Worm (Caenorhabditis elegans) whole organism, L4 larva: Measurements from ENCODE around the gene C34D10.5.

Source experiments
- D1046.2 ChIP-seq: fragments of 200-800 bp; sonication (Bioruptor generic); IDR thresholded peaks from 2 replicates; pipeline ENCODE4 v1.3.6; 2022; ENCODE audit warnings: missing genetic modification characterization, missing compliant biosample characterization
- F10B5.3 ChIP-seq: sonication (generic microtip); optimal IDR thresholded peaks from 2 replicates; lab custom pipeline; 2016; ENCODE audit warnings: mild to moderate bottlenecking, missing genetic modification characterization, missing compliant biosample characterization
- F44E2.7 ChIP-seq: fragments of 200-800 bp; sonication (Bioruptor generic); IDR thresholded peaks from 2 replicates; pipeline ENCODE4 v2.1.2; 2022; ENCODE audit warnings: missing genetic modification characterization, missing compliant biosample characterization
- R02D3.7 ChIP-seq: fragments of 150-350 bp; sonication (generic microtip); optimal IDR thresholded peaks from 3 replicates; lab custom pipeline; 2014; ENCODE audit warnings: missing biosample characterization, missing genetic modification characterization
- Y48G9A.11 ChIP-seq: fragments of 200-800 bp; sonication (Bioruptor generic); IDR thresholded peaks from 2 replicates; pipeline ENCODE4 v1.3.6; 2022; ENCODE audit warnings: missing genetic modification reagents, missing genetic modification characterization, missing compliant biosample characterization
- Y75B8A.6 ChIP-seq: fragments of 200-800 bp; sonication (Bioruptor generic); IDR thresholded peaks from 2 replicates; pipeline ENCODE4 v1.3.6; 2022; ENCODE audit warnings: missing genetic modification reagents, missing genetic modification characterization, missing compliant biosample characterization
- ZK337.2 ChIP-seq: fragments of 200-800 bp; sonication (Bioruptor generic); IDR thresholded peaks from 2 replicates; pipeline ENCODE4 v1.3.6; 2022; ENCODE audit warnings: missing genetic modification reagents, missing genetic modification characterization, missing compliant biosample characterization
- ZK546.5 ChIP-seq, 2 experiments: sonication (generic microtip); optimal IDR thresholded peaks; 2 replicates each; lab custom pipeline; 2017; ENCODE audit warnings: missing biosample characterization in 2 of 2, missing genetic modification characterization in 2 of 2
- arid-1 ChIP-seq: fragments of 200-800 bp; sonication (Bioruptor generic); conservative IDR thresholded peaks from 2 replicates; pipeline ENCODE4 v1.3.6; 2022; ENCODE audit warnings: missing genetic modification reagents, missing genetic modification characterization, missing compliant biosample characterization
- ceh-28 ChIP-seq: fragments of 150-350 bp; optimal IDR thresholded peaks from 2 replicates; lab custom pipeline; 2014; ENCODE audit warnings: missing biosample characterization, missing genetic modification reagents, missing genetic modification characterization
- ceh-32 ChIP-seq: sonication (generic microtip); optimal IDR thresholded peaks from 2 replicates; lab custom pipeline; 2016; ENCODE audit warnings: mild to moderate bottlenecking, missing genetic modification characterization, missing compliant biosample characterization; ENCODE audit not compliant: poor library complexity
- ceh-82 ChIP-seq: sonication (generic microtip); optimal IDR thresholded peaks from 2 replicates; lab custom pipeline; 2017; ENCODE audit warnings: missing biosample characterization, missing genetic modification characterization
- ctbp-1 ChIP-seq: fragments of 200-800 bp; sonication (Bioruptor generic); IDR thresholded peaks from 2 replicates; pipeline ENCODE4 v1.3.6; 2022; ENCODE audit warnings: missing genetic modification reagents, missing genetic modification characterization, missing compliant biosample characterization
- daf-12 ChIP-seq: fragments of 150-350 bp; optimal IDR thresholded peaks from 2 replicates; lab custom pipeline; 2014; ENCODE audit warnings: missing biosample characterization, missing genetic modification reagents, missing genetic modification characterization
- daf-8 ChIP-seq: fragments of 200-800 bp; sonication (Bioruptor generic); IDR thresholded peaks from 2 replicates; pipeline ENCODE4 v1.3.6; 2022; ENCODE audit warnings: missing genetic modification characterization, missing compliant biosample characterization
- dmd-8 ChIP-seq: fragments of 200-800 bp; sonication (Bioruptor generic); IDR thresholded peaks from 2 replicates; pipeline ENCODE4 v1.3.6; 2022; ENCODE audit warnings: missing genetic modification characterization, missing compliant biosample characterization
- dpl-1 ChIP-seq: fragments of 150-350 bp; optimal IDR thresholded peaks from 2 replicates; lab custom pipeline; 2014; ENCODE audit warnings: missing biosample characterization, missing genetic modification reagents, missing genetic modification characterization
- dve-1 ChIP-seq: sonication (generic microtip); optimal IDR thresholded peaks from 2 replicates; lab custom pipeline; 2017; ENCODE audit warnings: antibody characterized with exemption, mild to moderate bottlenecking, missing genetic modification characterization, missing compliant biosample characterization; ENCODE audit not compliant: insufficient read depth
- fos-1 ChIP-seq: fragments of 150-350 bp; optimal IDR thresholded peaks from 2 replicates; lab custom pipeline; 2014; ENCODE audit warnings: missing biosample characterization, missing genetic modification characterization
- hif-1 ChIP-seq, 2 experiments: sonication (generic microtip); optimal IDR thresholded peaks; 2 replicates each; lab custom pipeline; 2016 to 2017; ENCODE audit warnings: missing compliant biosample characterization in 2 of 2, missing genetic modification characterization in 2 of 2, missing genetic modification reagents in 2 of 2, missing genotype in 2 of 2, mild to moderate bottlenecking in 1 of 2
- hlh-30 ChIP-seq: sonication (generic microtip); optimal IDR thresholded peaks from 2 replicates; lab custom pipeline; 2017; ENCODE audit warnings: antibody characterized with exemption, mild to moderate bottlenecking, missing genetic modification characterization, missing compliant biosample characterization; ENCODE audit not compliant: insufficient read depth
- hmg-1.1 ChIP-seq: fragments of 200-800 bp; sonication (Bioruptor generic); IDR thresholded peaks from 2 replicates; pipeline ENCODE4 v1.3.6; 2022; ENCODE audit warnings: missing genetic modification reagents, missing genetic modification characterization, missing compliant biosample characterization
- lin-1 ChIP-seq: fragments of 200-800 bp; sonication (Bioruptor generic); IDR thresholded peaks from 2 replicates; pipeline ENCODE4 v1.3.6; 2022; ENCODE audit warnings: missing genetic modification reagents, missing genetic modification characterization, missing compliant biosample characterization
- lin-13 ChIP-seq: fragments of 150-350 bp; optimal IDR thresholded peaks from 2 replicates; lab custom pipeline; 2014; ENCODE audit warnings: missing biosample characterization, missing genetic modification reagents, missing genetic modification characterization
- lin-38 ChIP-seq: fragments of 200-800 bp; sonication (Bioruptor generic); IDR thresholded peaks from 2 replicates; pipeline ENCODE4 v1.3.6; 2022; ENCODE audit warnings: missing genetic modification reagents, missing genetic modification characterization, missing compliant biosample characterization
- lir-3 ChIP-seq: sonication (generic microtip); optimal IDR thresholded peaks from 2 replicates; lab custom pipeline; 2016; ENCODE audit warnings: mild to moderate bottlenecking, missing genetic modification characterization, missing compliant biosample characterization
- mdt-29 ChIP-seq: fragments of 200-800 bp; sonication (Bioruptor generic); IDR thresholded peaks from 2 replicates; pipeline ENCODE4 v1.3.6; 2022; ENCODE audit warnings: missing genetic modification reagents, missing genetic modification characterization, missing compliant biosample characterization
- mxl-3 ChIP-seq: fragments of 200-800 bp; sonication (Bioruptor generic); optimal IDR thresholded peaks from 2 replicates; lab custom pipeline; 2018; ENCODE audit warnings: mild to moderate bottlenecking, missing genetic modification characterization, missing compliant biosample characterization
- nhr-10 ChIP-seq: fragments of 150-350 bp; optimal IDR thresholded peaks from 2 replicates; lab custom pipeline; 2014; ENCODE audit warnings: missing biosample characterization, missing genetic modification characterization
- nhr-11 ChIP-seq: fragments of 150-350 bp; optimal IDR thresholded peaks from 2 replicates; lab custom pipeline; 2014; ENCODE audit warnings: missing biosample characterization, missing genetic modification characterization
- nhr-111 ChIP-seq: fragments of 200-800 bp; sonication (Bioruptor generic); optimal IDR thresholded peaks from 2 replicates; lab custom pipeline; 2018; ENCODE audit warnings: mild to moderate bottlenecking, missing genetic modification characterization, missing compliant biosample characterization
- nhr-25 ChIP-seq: sonication (generic microtip); optimal IDR thresholded peaks from 2 replicates; lab custom pipeline; 2017; ENCODE audit warnings: missing genetic modification characterization, mild to moderate bottlenecking, missing compliant biosample characterization, antibody characterized with exemption, moderate library complexity, borderline replicate concordance; ENCODE audit not compliant: insufficient read depth
- nhr-41 ChIP-seq: fragments of 200-800 bp; sonication (Bioruptor generic); IDR thresholded peaks from 2 replicates; pipeline ENCODE4 v1.3.6; 2022; ENCODE audit warnings: missing genetic modification reagents, missing genetic modification characterization, missing compliant biosample characterization
- nhr-42 ChIP-seq: fragments of 200-800 bp; sonication (Bioruptor generic); IDR thresholded peaks from 2 replicates; pipeline ENCODE4 v1.3.6; 2022; ENCODE audit warnings: missing genetic modification characterization, missing compliant biosample characterization
- nhr-6 ChIP-seq: fragments of 150-350 bp; optimal IDR thresholded peaks from 2 replicates; lab custom pipeline; 2014; ENCODE audit warnings: missing biosample characterization, missing genetic modification characterization
- nhr-76 ChIP-seq: fragments of 150-350 bp; optimal IDR thresholded peaks from 2 replicates; lab custom pipeline; 2014; ENCODE audit warnings: missing biosample characterization, missing genetic modification characterization
- nhr-77 ChIP-seq: fragments of 150-350 bp; optimal IDR thresholded peaks from 2 replicates; lab custom pipeline; 2014; ENCODE audit warnings: missing biosample characterization, missing genetic modification characterization
- spr-3 ChIP-seq: fragments of 200-800 bp; sonication (Bioruptor generic); optimal IDR thresholded peaks from 2 replicates; lab custom pipeline; 2018; ENCODE audit warnings: mild to moderate bottlenecking, missing genetic modification characterization, missing compliant biosample characterization
- tag-97 ChIP-seq: fragments of 200-800 bp; sonication (Bioruptor generic); IDR thresholded peaks from 2 replicates; pipeline ENCODE4 v1.3.6; 2022; ENCODE audit warnings: missing genetic modification characterization, missing compliant biosample characterization
- tra-1 ChIP-seq: fragments of 200-800 bp; sonication (Bioruptor generic); IDR thresholded peaks from 2 replicates; pipeline ENCODE4 v1.3.6; 2022; ENCODE audit warnings: missing genetic modification reagents, missing genetic modification characterization, missing compliant biosample characterization
- unc-130 ChIP-seq: sonication (generic microtip); optimal IDR thresholded peaks from 2 replicates; lab custom pipeline; 2016; ENCODE audit warnings: missing genetic modification reagents, missing genetic modification characterization, missing compliant biosample characterization
- unc-39 ChIP-seq: sonication (generic microtip); optimal IDR thresholded peaks from 2 replicates; lab custom pipeline; 2017; ENCODE audit warnings: missing biosample characterization, missing genetic modification characterization
- unc-62 ChIP-seq, 3 experiments: fragments of 150-350 bp in 1 of 3; sonication (generic microtip); optimal IDR thresholded peaks in 2 of 3; peaks in 1 of 3; 1 replicate in 1 of 3; 2 replicates in 2 of 3; lab custom pipeline; 2014 to 2017; ENCODE audit warnings: missing biosample characterization in 3 of 3, missing genetic modification characterization in 3 of 3, missing genetic modification reagents in 3 of 3, missing genotype in 1 of 3
- zfp-2 ChIP-seq: sonication (generic microtip); optimal IDR thresholded peaks from 2 replicates; lab custom pipeline; 2016; ENCODE audit warnings: mild to moderate bottlenecking, missing genetic modification characterization, missing compliant biosample characterization
- zfp-3 ChIP-seq: fragments of 200-800 bp; sonication (Bioruptor generic); conservative IDR thresholded peaks from 2 replicates; pipeline ENCODE4 v1.3.6; 2022; ENCODE audit warnings: missing genetic modification reagents, missing genetic modification characterization, missing compliant biosample characterization
- zip-11 ChIP-seq: fragments of 200-800 bp; sonication (Bioruptor generic); IDR thresholded peaks from 2 replicates; pipeline ENCODE4 v1.3.6; 2022; ENCODE audit warnings: missing genetic modification characterization, missing compliant biosample characterization
- zip-2 ChIP-seq: fragments of 150-350 bp; optimal IDR thresholded peaks from 2 replicates; lab custom pipeline; 2014; ENCODE audit warnings: missing biosample characterization, missing genetic modification characterization
- ztf-11 ChIP-seq: fragments of 150-350 bp; optimal IDR thresholded peaks from 2 replicates; lab custom pipeline; 2014; ENCODE audit warnings: missing biosample characterization, missing genetic modification characterization

The C34D10.5 gene

ce11 chrX:8018441-8018840 lies 614 bp downstream of the C34D10.5 start (continued):
- peak; percentile 31 for TF ChIP-seq dve-1 (tag; lab: Kevin White, UChicago)

ce11 chrX:8019665-8020064 lies 1.8 kb downstream of the C34D10.5 start:
- TF ChIP-seq R02D3.7 (tag; lab: Kevin White, UChicago) (no peak), ZK546.5 (tag; optimal IDR thresholded peaks at IDR 0.05; lab: Kevin White, UChicago) (no peak), hif-1 (tag; optimal IDR thresholded peaks at IDR 0.05; lab: Kevin White, UChicago) (peak in 1 of 2 experiments; percentile 92), zip-11 (GFP tag; lab: Robert Waterston, UW) (no peak), daf-8 (no peak), zfp-2 (no peak), Y48G9A.11 (GFP tag; lab: Robert Waterston, UW) (0 out of 2 replicates have a peak, but pooled peaks have one; percentile 23), lin-1 (peak; percentile 80; the same call in 1 of the 2 replicates), daf-12 (tag; lab: Kevin White, UChicago) (no peak), spr-3 (GFP tag; lab: Kevin White, UChicago) (no peak), F44E2.7 (GFP tag; lab: Robert Waterston, UW) (no peak), mdt-29 (peak; percentile 55; the same call in 1 of the 2 replicates), nhr-25 (peak; percentile 62), dmd-8 (GFP tag; lab: Robert Waterston, UW) (peak; percentile 62; the same call in 1 of the 2 replicates), D1046.2 (GFP tag; lab: Robert Waterston, UW) (no peak), lir-3 (tag; lab: Kevin White, UChicago) (no peak), lin-13 (GFP tag; lab: Kevin White, UChicago) (peak; percentile 59), nhr-42 (GFP tag; lab: Robert Waterston, UW) (peak; percentile 77; the same call in 1 of the 2 replicates), unc-130 (GFP tag; lab: Kevin White, UChicago) (no peak), nhr-10 (tag; lab: Kevin White, UChicago) (peak; percentile 84), zfp-3 (GFP tag; lab: Robert Waterston, UW) (0 out of 2 replicates have a peak, but pooled peaks have one; percentile 51), ceh-28 (peak; percentile 63), Y75B8A.6 (GFP tag; lab: Robert Waterston, UW) (0 out of 2 replicates have a peak, but pooled peaks have one; percentile 46), unc-39 (tag; lab: Kevin White, UChicago) (no peak), F10B5.3 (tag; lab: Kevin White, UChicago) (no peak), nhr-111 (GFP tag; lab: Kevin White, UChicago) (peak; percentile 18), nhr-76 (no peak), ztf-11 (no peak), dpl-1 (peak; percentile 11), nhr-41 (GFP tag; lab: Robert Waterston, UW) (peak; percentile 49; the same call in 1 of the 2 replicates), tag-97 (no peak), ceh-82 (tag; lab: Kevin White, UChicago) (no peak), fos-1 (tag; lab: Kevin White, UChicago) (no peak), tra-1 (peak; percentile 88), nhr-77 (tag; lab: Kevin White, UChicago) (peak; percentile 75), zip-2 (tag; lab: Kevin White, UChicago) (no peak), hmg-1.1 (GFP tag; lab: Robert Waterston, UW) (peak; percentile 87), nhr-11 (peak; percentile 88), hlh-30 (tag; lab: Kevin White, UChicago) (peak; percentile 99), nhr-6 (tag; lab: Kevin White, UChicago) (peak; percentile 87), lin-38 (no peak), dve-1 (tag; lab: Kevin White, UChicago) (peak; percentile 91), ZK337.2 (GFP tag; lab: Robert Waterston, UW) (no peak), arid-1 (peak; percentile 65; the same call in 1 of the 2 replicates), ctbp-1 (GFP tag; lab: Robert Waterston, UW) (peak; percentile 59; the same call in 1 of the 2 replicates), unc-62 (GFP tag; optimal IDR thresholded peaks at IDR 0.05 in 1 of 2; lab: Kevin White, UChicago) (peak in 1 of 2 experiments; percentile 63), unc-62 (tag; optimal IDR thresholded peaks at IDR 0.05; lab: Kevin White, UChicago) (no peak), ceh-32 (tag; lab: Kevin White, UChicago) (no peak), mxl-3 (GFP tag; lab: Kevin White, UChicago) (peak; percentile 96)
